Worm (Caenorhabditis elegans) whole organism, late embryonic: ENCODE data around the gene gpa-13.

Source experiments
- ceh-2 ChIP-seq: sonication (generic microtip); optimal IDR thresholded peaks from 2 replicates; lab custom pipeline; 2016; ENCODE audit warnings: missing genotype, missing genetic modification characterization, missing compliant biosample characterization
- dve-1 ChIP-seq: sonication (generic microtip); optimal IDR thresholded peaks from 2 replicates; lab custom pipeline; 2017; ENCODE audit warnings: antibody characterized with exemption, mild to moderate bottlenecking, missing genetic modification characterization, missing compliant biosample characterization
- elt-2 ChIP-seq: sonication (generic microtip); optimal IDR thresholded peaks from 2 replicates; lab custom pipeline; 2016; ENCODE audit warnings: missing genetic modification reagents, missing genetic modification characterization, missing compliant biosample characterization
- ets-4 ChIP-seq: sonication (generic microtip); optimal IDR thresholded peaks from 2 replicates; lab custom pipeline; 2016; ENCODE audit warnings: missing genetic modification characterization, missing compliant biosample characterization
- hlh-30 ChIP-seq: sonication (generic microtip); optimal IDR thresholded peaks from 2 replicates; lab custom pipeline; 2017; ENCODE audit warnings: antibody characterized with exemption, missing genetic modification characterization, missing compliant biosample characterization; ENCODE audit not compliant: insufficient read depth
- mec-3 ChIP-seq: sonication (generic microtip); optimal IDR thresholded peaks from 2 replicates; lab custom pipeline; 2016; ENCODE audit warnings: borderline replicate concordance, missing genetic modification characterization, missing compliant biosample characterization
- nhr-11 ChIP-seq: fragments of 150-350 bp; optimal IDR thresholded peaks from 2 replicates; lab custom pipeline; 2014; ENCODE audit warnings: missing biosample characterization, missing genetic modification characterization
- npax-4 ChIP-seq: sonication (generic microtip); optimal IDR thresholded peaks from 2 replicates; lab custom pipeline; 2016; ENCODE audit warnings: missing genetic modification characterization, missing compliant biosample characterization
- pha-4 ChIP-seq: fragments of 150-350 bp; optimal IDR thresholded peaks from 2 replicates; lab custom pipeline; 2018; ENCODE audit warnings: missing biosample characterization, missing genetic modification reagents, missing genetic modification characterization
- tbx-7 ChIP-seq: sonication (generic microtip); optimal IDR thresholded peaks from 2 replicates; lab custom pipeline; 2016; ENCODE audit warnings: missing genotype, missing genetic modification characterization, missing compliant biosample characterization
- unc-42 ChIP-seq: sonication (generic microtip); optimal IDR thresholded peaks from 2 replicates; lab custom pipeline; 2016; ENCODE audit warnings: missing genotype, missing genetic modification characterization, missing compliant biosample characterization
- unc-55 ChIP-seq: sonication (generic microtip); optimal IDR thresholded peaks from 2 replicates; lab custom pipeline; 2017; ENCODE audit warnings: missing biosample characterization, missing genetic modification reagents, missing genetic modification characterization
- zip-5 ChIP-seq: sonication (generic microtip); optimal IDR thresholded peaks from 2 replicates; lab custom pipeline; 2016; ENCODE audit warnings: missing genetic modification characterization, missing compliant biosample characterization

ce11 chrV:12718622-12719021 is 36.1 kb downstream of the gpa-13 start, which contains the start of gene str-181:
- TF ChIP-seq unc-55 (GFP tag; lab: Kevin White, UChicago) (no peak), zip-5 (tag; lab: Kevin White, UChicago) (no peak), mec-3 (tag; lab: Kevin White, UChicago) (no peak), pha-4 (tag; lab: Kevin White, UChicago) (no peak), nhr-11 (tag; lab: Kevin White, UChicago) (no peak), unc-42 (tag; lab: Kevin White, UChicago) (no peak), dve-1 (tag; lab: Kevin White, UChicago) (no peak), tbx-7 (tag; lab: Kevin White, UChicago) (no peak), ceh-2 (tag; lab: Kevin White, UChicago) (no peak), ets-4 (no peak), hlh-30 (tag; lab: Kevin White, UChicago) (no peak), npax-4 (tag; lab: Kevin White, UChicago) (no peak), elt-2 (tag; lab: Kevin White, UChicago) (no peak)
